Worm (Caenorhabditis elegans) whole organism, L4/young adult: ENCODE measurements around the gene sru-18.
"Not testable (repeated sequence)": the region's sequence is repeated elsewhere in the genome, so short reads cannot be mapped to it uniquely, and the experiment has no call there.

ENCODE experiments used
- W03F9.2 ChIP-seq: fragments of 150-350 bp; optimal IDR thresholded peaks from 2 replicates; lab custom pipeline; 2014; ENCODE audit warnings: missing biosample characterization, missing genetic modification characterization
- dao-5 ChIP-seq: sonication (generic microtip); optimal IDR thresholded peaks from 2 replicates; lab custom pipeline; 2016; ENCODE audit warnings: missing genotype, missing genetic modification characterization, moderate library complexity, missing compliant biosample characterization
- him-1 ChIP-seq: sonication (generic microtip); optimal IDR thresholded peaks from 2 replicates; lab custom pipeline; 2016; ENCODE audit warnings: missing genotype, missing genetic modification reagents, missing genetic modification characterization, missing compliant biosample characterization

DNA sequence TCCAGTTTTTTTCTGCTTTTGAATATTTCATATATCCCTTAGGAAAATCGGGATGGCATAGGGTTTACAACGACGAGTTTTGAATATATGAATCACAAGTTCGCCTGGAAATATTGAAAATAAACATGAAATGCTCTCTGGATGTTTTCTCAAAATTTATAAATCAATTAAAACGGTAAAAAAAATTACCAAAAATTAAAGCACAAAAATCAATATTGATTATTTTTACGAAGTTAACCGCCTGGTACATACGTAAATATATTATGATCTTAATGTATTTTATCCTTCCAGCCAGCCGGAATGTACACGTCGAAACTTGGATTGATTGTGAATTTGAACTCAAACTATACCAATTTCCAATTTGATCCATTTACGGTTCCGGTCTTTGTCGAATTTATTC is 3.3 kb downstream of the sru-18 start, which contains the start of gene sru-17:
- not testable (repeated sequence) for TF ChIP-seq him-1 (tag; lab: Kevin White, UChicago); W03F9.2 (tag; lab: Kevin White, UChicago); dao-5
